Worm (Caenorhabditis elegans): Measurements from ENCODE around the gene flp-15.

DNA sequence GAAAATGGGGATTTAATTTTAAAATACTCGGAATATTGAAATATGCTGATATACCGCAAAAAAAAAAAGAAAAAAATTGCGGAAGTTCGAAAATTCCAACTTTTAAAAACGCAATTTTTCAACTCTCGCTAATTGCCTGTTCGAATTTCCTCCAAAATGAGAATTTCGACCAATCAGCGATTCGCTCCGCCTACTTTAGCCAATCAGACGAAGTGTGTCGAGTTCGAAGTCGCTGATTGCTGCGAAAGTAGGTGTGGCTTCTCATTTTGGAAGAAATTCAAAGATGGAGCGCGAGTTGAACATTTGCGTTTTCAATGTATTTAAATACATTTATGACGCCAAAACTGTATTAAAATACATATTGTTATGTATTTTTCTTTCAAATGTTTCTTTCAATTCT lies 40.8 kb upstream of the flp-15 start:
- TF ChIP-seq med-1 (GFP tag; optimal IDR thresholded peaks at IDR 0.05; ENCODE audit: insufficient read depth) (no peak), ztf-29 (GFP tag; IDR thresholded peaks at IDR 0.05) (no peak), ztf-23 (GFP tag; IDR thresholded peaks at IDR 0.05) (no peak)

Data from whole organism, midembryonic.